Worm (Caenorhabditis elegans) whole organism, L3 larva: ENCODE results near the gene hlh-34.

Experiments
- R02D3.7 ChIP-seq: fragments of 150-350 bp; optimal IDR thresholded peaks from 2 replicates; lab custom pipeline; 2014; ENCODE audit warnings: missing biosample characterization, missing genetic modification characterization
- ZK546.5 ChIP-seq: sonication (generic microtip); optimal IDR thresholded peaks from 2 replicates; lab custom pipeline; 2017; ENCODE audit warnings: missing biosample characterization, missing genetic modification characterization
- aly-2 ChIP-seq: fragments of 150-350 bp; optimal IDR thresholded peaks from 2 replicates; lab custom pipeline; 2014; ENCODE audit warnings: missing biosample characterization, missing genetic modification characterization
- ama-1 ChIP-seq: fragments of 150-350 bp; optimal IDR thresholded peaks from 2 replicates; lab custom pipeline; 2018
- ceh-16 ChIP-seq: sonication (generic microtip); optimal IDR thresholded peaks from 2 replicates; lab custom pipeline; 2017; ENCODE audit warnings: missing biosample characterization, missing genetic modification characterization
- ceh-28 ChIP-seq: fragments of 150-350 bp; optimal IDR thresholded peaks from 2 replicates; lab custom pipeline; 2014; ENCODE audit warnings: missing biosample characterization, missing genetic modification reagents, missing genetic modification characterization
- ceh-82 ChIP-seq: fragments of 150-350 bp; optimal IDR thresholded peaks from 2 replicates; lab custom pipeline; 2014; ENCODE audit warnings: missing biosample characterization, missing genetic modification characterization
- ceh-9 ChIP-seq: sonication (generic microtip); optimal IDR thresholded peaks from 2 replicates; lab custom pipeline; 2018; ENCODE audit warnings: missing biosample characterization, missing genetic modification characterization
- daf-12 ChIP-seq: fragments of 150-350 bp; optimal IDR thresholded peaks from 2 replicates; lab custom pipeline; 2014; ENCODE audit warnings: missing biosample characterization, missing genetic modification reagents, missing genetic modification characterization
- egl-27 ChIP-seq: sonication (generic microtip); optimal IDR thresholded peaks from 4 replicates; lab custom pipeline; 2017; ENCODE audit warnings: missing biosample characterization, missing genetic modification reagents, missing genetic modification characterization
- egl-5 ChIP-seq: fragments of 150-350 bp; optimal IDR thresholded peaks from 2 replicates; lab custom pipeline; 2017; ENCODE audit warnings: missing biosample characterization, missing genetic modification reagents, missing genetic modification characterization, inconsistent platforms
- elt-1 ChIP-seq: fragments of 150-350 bp; optimal IDR thresholded peaks from 2 replicates; lab custom pipeline; 2014; ENCODE audit warnings: missing biosample characterization, missing genetic modification characterization
- elt-2 ChIP-seq: sonication (generic microtip); optimal IDR thresholded peaks from 2 replicates; lab custom pipeline; 2016; ENCODE audit warnings: missing genetic modification reagents, mild to moderate bottlenecking, missing genetic modification characterization, missing compliant biosample characterization
- elt-3 ChIP-seq, 3 experiments: fragments of 150-350 bp in 1 of 3; sonication (generic microtip) in 2 of 3; optimal IDR thresholded peaks; 2 replicates in 2 of 3; 4 replicates in 1 of 3; lab custom pipeline; 2014 to 2017; ENCODE audit warnings: missing biosample characterization in 3 of 3, missing genetic modification characterization in 3 of 3
- eor-1 ChIP-seq, 2 experiments: fragments of 150-350 bp; optimal IDR thresholded peaks; 2 replicates each; lab custom pipeline; 2014 to 2018; ENCODE audit warnings: missing biosample characterization in 2 of 2, missing genetic modification characterization in 2 of 2
- fkh-10 ChIP-seq: sonication (generic microtip); optimal IDR thresholded peaks from 2 replicates; lab custom pipeline; 2017; ENCODE audit warnings: missing biosample characterization, missing genetic modification reagents, missing genetic modification characterization
- fkh-2 ChIP-seq: fragments of 150-350 bp; optimal IDR thresholded peaks from 2 replicates; lab custom pipeline; 2014; ENCODE audit warnings: missing biosample characterization, missing genetic modification reagents, missing genetic modification characterization
- fos-1 ChIP-seq: fragments of 150-350 bp; optimal IDR thresholded peaks from 2 replicates; lab custom pipeline; 2014; ENCODE audit warnings: missing biosample characterization, missing genetic modification characterization
- hmg-11 ChIP-seq: sonication (generic microtip); optimal IDR thresholded peaks from 2 replicates; lab custom pipeline; 2016; ENCODE audit warnings: missing genetic modification characterization, missing compliant biosample characterization
- jun-1 ChIP-seq: fragments of 150-350 bp; optimal IDR thresholded peaks from 2 replicates; lab custom pipeline; 2014; ENCODE audit warnings: missing biosample characterization, missing genetic modification reagents, missing genetic modification characterization
- lin-15B ChIP-seq: fragments of 150-350 bp; optimal IDR thresholded peaks from 2 replicates; lab custom pipeline; 2014; ENCODE audit warnings: missing biosample characterization, missing genetic modification characterization
- lin-39 ChIP-seq: fragments of 150-350 bp; optimal IDR thresholded peaks from 2 replicates; lab custom pipeline; 2018; ENCODE audit warnings: missing biosample characterization, missing genetic modification reagents, missing genetic modification characterization
- lsy-12 ChIP-seq: sonication (generic microtip); optimal IDR thresholded peaks from 2 replicates; lab custom pipeline; 2016; ENCODE audit warnings: mild to moderate bottlenecking, missing genetic modification characterization, missing compliant biosample characterization
- mdl-1 ChIP-seq: fragments of 150-350 bp; optimal IDR thresholded peaks from 2 replicates; lab custom pipeline; 2014; ENCODE audit warnings: missing biosample characterization, missing genetic modification characterization
- mml-1 ChIP-seq: fragments of 150-350 bp; sonication (generic microtip); optimal IDR thresholded peaks from 3 replicates; lab custom pipeline; 2014; ENCODE audit warnings: missing biosample characterization, missing genetic modification characterization
- nfya-1 ChIP-seq: sonication (generic microtip); optimal IDR thresholded peaks from 2 replicates; lab custom pipeline; 2017; ENCODE audit warnings: missing genetic modification characterization, mild to moderate bottlenecking, missing compliant biosample characterization, antibody characterized with exemption, moderate library complexity; ENCODE audit not compliant: insufficient read depth
- nhr-11 ChIP-seq: fragments of 150-350 bp; optimal IDR thresholded peaks from 2 replicates; lab custom pipeline; 2014; ENCODE audit warnings: missing biosample characterization, missing genetic modification characterization
- nhr-12 ChIP-seq: fragments of 150-350 bp; optimal IDR thresholded peaks from 2 replicates; lab custom pipeline; 2014; ENCODE audit warnings: missing biosample characterization, missing genetic modification characterization
- nhr-23 ChIP-seq: fragments of 150-350 bp; optimal IDR thresholded peaks from 2 replicates; lab custom pipeline; 2014; ENCODE audit warnings: missing biosample characterization, missing genetic modification reagents, missing genetic modification characterization
- nhr-237 ChIP-seq: fragments of 150-350 bp; optimal IDR thresholded peaks from 2 replicates; lab custom pipeline; 2014; ENCODE audit warnings: missing biosample characterization, missing genetic modification characterization
- nhr-25 ChIP-seq: sonication (generic microtip); optimal IDR thresholded peaks from 2 replicates; lab custom pipeline; 2017; ENCODE audit warnings: missing biosample characterization, missing genetic modification characterization
- nhr-28 ChIP-seq: fragments of 150-350 bp; optimal IDR thresholded peaks from 2 replicates; lab custom pipeline; 2014; ENCODE audit warnings: missing biosample characterization, missing genetic modification characterization
- nhr-43 ChIP-seq: sonication (generic microtip); optimal IDR thresholded peaks from 2 replicates; lab custom pipeline; 2016; ENCODE audit warnings: mild to moderate bottlenecking, missing genetic modification characterization, missing compliant biosample characterization; ENCODE audit not compliant: poor library complexity, severe bottlenecking
- nhr-67 ChIP-seq: fragments of 150-350 bp; optimal IDR thresholded peaks from 2 replicates; lab custom pipeline; 2014; ENCODE audit warnings: missing biosample characterization, missing genetic modification characterization
- nhr-76 ChIP-seq: fragments of 150-350 bp; sonication (generic microtip); optimal IDR thresholded peaks from 5 replicates; lab custom pipeline; 2014; ENCODE audit warnings: missing biosample characterization, missing genetic modification characterization
- nhr-77 ChIP-seq: fragments of 150-350 bp; optimal IDR thresholded peaks from 2 replicates; lab custom pipeline; 2014; ENCODE audit warnings: missing biosample characterization, missing genetic modification characterization
- pha-4 ChIP-seq: fragments of 150-350 bp; optimal IDR thresholded peaks from 2 replicates; lab custom pipeline; 2014; ENCODE audit warnings: missing biosample characterization, missing genetic modification reagents, missing genetic modification characterization
- pqm-1 ChIP-seq: fragments of 150-350 bp; optimal IDR thresholded peaks from 2 replicates; lab custom pipeline; 2017; ENCODE audit warnings: missing biosample characterization, missing genetic modification characterization, inconsistent platforms
- sea-2 ChIP-seq: fragments of 150-350 bp; sonication (generic microtip); optimal IDR thresholded peaks from 4 replicates; lab custom pipeline; 2014; ENCODE audit warnings: missing biosample characterization, missing genetic modification reagents, missing genetic modification characterization
- skn-1 ChIP-seq: fragments of 150-350 bp; optimal IDR thresholded peaks from 2 replicates; lab custom pipeline; 2014; ENCODE audit warnings: missing biosample characterization, missing genetic modification characterization
- snpc-4 ChIP-seq: fragments of 150-350 bp; optimal IDR thresholded peaks from 2 replicates; lab custom pipeline; 2014; ENCODE audit warnings: missing biosample characterization, missing genetic modification characterization
- tbx-2 ChIP-seq: sonication (generic microtip); optimal IDR thresholded peaks from 2 replicates; lab custom pipeline; 2016; ENCODE audit warnings: mild to moderate bottlenecking, missing genetic modification characterization, missing compliant biosample characterization
- unc-39 ChIP-seq: sonication (generic microtip); optimal IDR thresholded peaks from 4 replicates; lab custom pipeline; 2017; ENCODE audit warnings: missing biosample characterization, missing genetic modification characterization
- unc-62 ChIP-seq: fragments of 150-350 bp; sonication (generic microtip); optimal IDR thresholded peaks from 4 replicates; lab custom pipeline; 2014; ENCODE audit warnings: missing biosample characterization, missing genetic modification reagents, missing genetic modification characterization
- zag-1 ChIP-seq: fragments of 150-350 bp; optimal IDR thresholded peaks from 2 replicates; lab custom pipeline; 2014; ENCODE audit warnings: missing biosample characterization, missing genetic modification characterization
- ztf-11 ChIP-seq: fragments of 150-350 bp; optimal IDR thresholded peaks from 2 replicates; lab custom pipeline; 2014; ENCODE audit warnings: missing biosample characterization, missing genetic modification characterization
- ztf-4 ChIP-seq: fragments of 150-350 bp; optimal IDR thresholded peaks from 2 replicates; lab custom pipeline; 2014; ENCODE audit warnings: missing biosample characterization, missing genetic modification characterization

The hlh-34 gene

DNA sequence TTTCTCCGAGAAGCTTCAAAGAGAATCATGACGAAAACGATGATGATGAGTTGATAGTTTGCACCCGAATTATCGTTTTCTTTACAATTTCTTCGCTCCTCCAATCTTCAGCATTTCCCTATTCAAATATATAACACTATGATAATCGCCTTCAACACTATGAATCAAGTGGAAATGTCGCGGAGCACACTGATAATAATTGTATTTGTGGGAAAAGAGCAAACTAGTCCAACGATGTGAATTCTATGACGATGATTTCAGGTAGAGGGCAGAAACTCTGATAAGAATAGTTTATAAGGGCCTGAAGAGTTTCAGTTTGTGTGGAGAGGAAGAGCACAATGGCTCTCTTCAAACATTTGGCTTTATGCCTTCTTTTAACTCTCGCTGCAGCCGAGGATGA, 9.3 kb upstream of the hlh-34 start, which contains the start of gene T01D3.6:
Gene T01D3.6 (plus strand): TSS at position 294 of the 400 bp plus-strand sequence.
- TF ChIP-seq elt-3 (tag; optimal IDR thresholded peaks at IDR 0.05; lab: Kevin White, UChicago) (no peak), ztf-11 (tag; lab: Kevin White, UChicago) (no peak), pqm-1 (peak; percentile 71), fos-1 (no peak), elt-2 (tag; lab: Kevin White, UChicago) (peak; percentile 79), fkh-2 (tag; lab: Kevin White, UChicago) (no peak)

ce11 chrV:13715223-13715686, 8.1 kb upstream of the hlh-34 start, which contains the start of gene zipt-9:
Gene zipt-9, minus strand, starts transcription at chrV:13715273.
- TF ChIP-seq unc-39 (tag; lab: Kevin White, UChicago) (no peak), ama-1 (lab: Kevin White, UChicago) (no peak), fos-1 (no peak), eor-1 (tag; optimal IDR thresholded peaks at IDR 0.05; lab: Kevin White, UChicago) (no peak), ztf-4 (tag; lab: Kevin White, UChicago) (no peak), nhr-76 (tag; lab: Kevin White, UChicago) (no peak), nhr-67 (tag; lab: Kevin White, UChicago) (no peak), nfya-1 (tag; lab: Kevin White, UChicago) (no peak), daf-12 (no peak), sea-2 (no peak), jun-1 (no peak), ZK546.5 (tag; lab: Kevin White, UChicago) (no peak), nhr-28 (no peak), unc-62 (GFP tag; lab: Kevin White, UChicago) (no peak), elt-2 (tag; lab: Kevin White, UChicago) (peak; percentile 47), zag-1 (tag; lab: Kevin White, UChicago) (no peak), nhr-23 (tag; lab: Kevin White, UChicago) (peak; percentile 67), lin-39 (peak; percentile 72), pqm-1 (peak; percentile 62), snpc-4 (tag; lab: Kevin White, UChicago) (peak; percentile 84), ceh-28 (tag; lab: Kevin White, UChicago) (no peak), mml-1 (no peak), lsy-12 (tag; lab: Kevin White, UChicago) (peak; percentile 5), ceh-82 (peak; percentile 4), R02D3.7 (peak; percentile 15), nhr-12 (tag; lab: Kevin White, UChicago) (no peak), ceh-16 (tag; lab: Kevin White, UChicago) (no peak), ztf-11 (tag; lab: Kevin White, UChicago) (no peak), nhr-11 (tag; lab: Kevin White, UChicago) (peak; percentile 48), egl-27 (tag; lab: Kevin White, UChicago) (no peak), fkh-2 (tag; lab: Kevin White, UChicago) (no peak), egl-5 (peak; percentile 45), fkh-10 (GFP tag; lab: Kevin White, UChicago) (peak; percentile 60), nhr-25 (tag; lab: Kevin White, UChicago) (peak; percentile 76), aly-2 (no peak), hmg-11 (no peak), skn-1 (tag; lab: Kevin White, UChicago) (peak; percentile 56), nhr-43 (tag; lab: Kevin White, UChicago) (peak; percentile 43), mdl-1 (no peak), tbx-2 (tag; lab: Kevin White, UChicago) (no peak), elt-3 (tag; optimal IDR thresholded peaks at IDR 0.05; lab: Kevin White, UChicago) (no peak), ceh-9 (tag; lab: Kevin White, UChicago) (no peak), elt-1 (tag; lab: Kevin White, UChicago) (no peak), lin-15B (peak; percentile 91), nhr-237 (tag; lab: Kevin White, UChicago) (no peak), nhr-77 (tag; lab: Kevin White, UChicago) (no peak), pha-4 (tag; lab: Kevin White, UChicago) (peak; percentile 82)
